Worm (Caenorhabditis elegans): ENCODE measurements around the gene clec-143.

- TF ChIP-seq tab-1 (GFP tag; IDR thresholded peaks at IDR 0.05) (no peak), T22C8.4 (GFP tag; IDR thresholded peaks at IDR 0.05) (no peak), ztf-23 (GFP tag; IDR thresholded peaks at IDR 0.05) (no peak), med-1 (GFP tag; optimal IDR thresholded peaks at IDR 0.05; ENCODE audit: insufficient read depth) (no peak), cog-1 (tag; optimal IDR thresholded peaks at IDR 0.05) (no peak), klf-2 (GFP tag; conservative IDR thresholded peaks at IDR 0.05) (no peak), ref-1 (GFP tag; conservative IDR thresholded peaks at IDR 0.05) (no peak), ztf-29 (GFP tag; IDR thresholded peaks at IDR 0.05) (no peak)
Measured at ce11 chrII:10449707-10450106, 20.4 kb downstream of the clec-143 start, which contains the start of gene lin-56.

All from whole organism, midembryonic.